Worm (Caenorhabditis elegans): Measurements from ENCODE around the gene ZK131.11.

DNA sequence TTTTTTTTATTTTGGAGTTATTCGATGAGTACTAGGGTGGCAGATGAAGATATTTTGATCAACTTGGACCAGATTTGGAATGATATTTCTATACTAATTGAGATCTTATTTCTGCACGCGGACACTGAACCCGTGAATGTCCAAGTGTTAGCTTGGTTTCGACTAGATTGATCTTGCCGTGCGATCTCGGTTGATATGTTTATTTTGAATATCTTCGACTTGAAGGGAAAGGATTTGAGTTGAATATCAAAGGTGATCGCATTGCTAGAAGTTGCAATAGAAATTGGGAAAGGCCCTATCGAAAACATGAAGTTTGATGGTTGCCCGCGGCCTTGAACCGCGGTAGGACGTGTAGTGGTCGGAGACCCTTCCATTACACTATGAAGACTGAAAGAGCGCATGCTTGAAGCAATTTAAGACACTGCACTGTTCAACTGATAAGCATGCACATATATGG, 11.2 kb upstream of the ZK131.11 start:
- TF ChIP-seq nhr-237 (tag; optimal IDR thresholded peaks at IDR 0.05) (no peak), pha-4 (tag; optimal IDR thresholded peaks at IDR 0.05) (no peak), blmp-1 (tag; optimal IDR thresholded peaks at IDR 0.05) (no peak), unc-62 (GFP tag; optimal IDR thresholded peaks at IDR 0.05) (no peak)
